Fruit fly (Drosophila melanogaster): ENCODE measurements around the gene CG43999.

- no peak for TF ChIP-seq CG8159 (tag; optimal IDR thresholded peaks at IDR 0.05)
- peak; percentile 81 for TF ChIP-seq CG4496 (GFP tag; IDR thresholded peaks at IDR 0.05)
- peak; percentile 45; the same call in 1 of the 2 replicates for TF ChIP-seq CG32121 (GFP tag; IDR thresholded peaks at IDR 0.05)
- no peak for TF ChIP-seq CG34367 (tag; optimal IDR thresholded peaks at IDR 0.05)
These were observed 34.0 kb upstream of the CG43999 start, which contains the start of gene CG31140 for dm6 chr3R:23962781-23963222.
